Worm (Caenorhabditis elegans) whole organism, L4 larva: ENCODE measurements around the gene Y43F8B.14.

Experiments
- D1046.2 ChIP-seq: fragments of 200-800 bp; sonication (Bioruptor generic); IDR thresholded peaks from 2 replicates; pipeline ENCODE4 v1.3.6; 2022; ENCODE audit warnings: missing genetic modification characterization, missing compliant biosample characterization
- T20F7.1 ChIP-seq: fragments of 200-800 bp; sonication (Bioruptor generic); optimal IDR thresholded peaks from 2 replicates; lab custom pipeline; 2018; ENCODE audit warnings: mild to moderate bottlenecking, missing genetic modification characterization, missing compliant biosample characterization
- Y75B8A.6 ChIP-seq: fragments of 200-800 bp; sonication (Bioruptor generic); IDR thresholded peaks from 2 replicates; pipeline ENCODE4 v1.3.6; 2022; ENCODE audit warnings: missing genetic modification reagents, missing genetic modification characterization, missing compliant biosample characterization
- ZK546.5 ChIP-seq, 2 experiments: sonication (generic microtip); optimal IDR thresholded peaks; 2 replicates each; lab custom pipeline; 2017; ENCODE audit warnings: missing biosample characterization in 2 of 2, missing genetic modification characterization in 2 of 2
- aha-1 ChIP-seq: fragments of 150-350 bp; peaks from one replicate; lab custom pipeline; 2014; ENCODE audit warnings: missing biosample characterization, missing genetic modification characterization
- aly-2 ChIP-seq: sonication (generic microtip); optimal IDR thresholded peaks from 2 replicates; lab custom pipeline; 2018; ENCODE audit warnings: missing biosample characterization, missing genetic modification characterization
- ceh-82 ChIP-seq: sonication (generic microtip); optimal IDR thresholded peaks from 2 replicates; lab custom pipeline; 2017; ENCODE audit warnings: missing biosample characterization, missing genetic modification characterization
- ctbp-1 ChIP-seq: fragments of 200-800 bp; sonication (Bioruptor generic); IDR thresholded peaks from 2 replicates; pipeline ENCODE4 v1.3.6; 2022; ENCODE audit warnings: missing genetic modification reagents, missing genetic modification characterization, missing compliant biosample characterization
- daf-16 ChIP-seq, 3 experiments: sonication (generic microtip); optimal IDR thresholded peaks; 2 replicates each; lab custom pipeline; 2016 to 2017; ENCODE audit warnings: missing genetic modification characterization in 3 of 3, missing genetic modification reagents in 3 of 3, mild to moderate bottlenecking in 2 of 3, missing compliant biosample characterization in 2 of 3, missing biosample characterization in 1 of 3, moderate library complexity in 1 of 3
- dmd-6 ChIP-seq: fragments of 200-800 bp; sonication (Bioruptor generic); IDR thresholded peaks from 2 replicates; pipeline ENCODE4 v1.3.6; 2022; ENCODE audit warnings: missing genetic modification reagents, missing genetic modification characterization, missing compliant biosample characterization
- dmd-8 ChIP-seq: fragments of 200-800 bp; sonication (Bioruptor generic); IDR thresholded peaks from 2 replicates; pipeline ENCODE4 v1.3.6; 2022; ENCODE audit warnings: missing genetic modification characterization, missing compliant biosample characterization
- dmd-9 ChIP-seq: fragments of 200-800 bp; sonication (Bioruptor generic); IDR thresholded peaks from 2 replicates; pipeline ENCODE4 v1.3.6; 2022; ENCODE audit warnings: missing genetic modification reagents, missing genetic modification characterization, missing compliant biosample characterization
- duxl-1 ChIP-seq: sonication (generic microtip); optimal IDR thresholded peaks from 2 replicates; lab custom pipeline; 2016; ENCODE audit warnings: mild to moderate bottlenecking, missing genetic modification characterization, moderate library complexity, missing compliant biosample characterization; ENCODE audit not compliant: poor library complexity
- dve-1 ChIP-seq: sonication (generic microtip); optimal IDR thresholded peaks from 2 replicates; lab custom pipeline; 2017; ENCODE audit warnings: antibody characterized with exemption, mild to moderate bottlenecking, missing genetic modification characterization, missing compliant biosample characterization; ENCODE audit not compliant: insufficient read depth
- fkh-10 ChIP-seq: fragments of 150-350 bp; optimal IDR thresholded peaks from 2 replicates; lab custom pipeline; 2014; ENCODE audit warnings: missing biosample characterization, missing genetic modification reagents, missing genetic modification characterization
- hlh-11 ChIP-seq: fragments of 200-800 bp; sonication (Bioruptor generic); optimal IDR thresholded peaks from 2 replicates; lab custom pipeline; 2018; ENCODE audit warnings: mild to moderate bottlenecking, missing genetic modification characterization, missing compliant biosample characterization
- hlh-30 ChIP-seq: sonication (generic microtip); optimal IDR thresholded peaks from 2 replicates; lab custom pipeline; 2017; ENCODE audit warnings: antibody characterized with exemption, mild to moderate bottlenecking, missing genetic modification characterization, missing compliant biosample characterization; ENCODE audit not compliant: insufficient read depth
- hmg-1.1 ChIP-seq: fragments of 200-800 bp; sonication (Bioruptor generic); IDR thresholded peaks from 2 replicates; pipeline ENCODE4 v1.3.6; 2022; ENCODE audit warnings: missing genetic modification reagents, missing genetic modification characterization, missing compliant biosample characterization
- lin-39 ChIP-seq: fragments of 150-350 bp; optimal IDR thresholded peaks from 2 replicates; lab custom pipeline; 2014; ENCODE audit warnings: missing biosample characterization, missing genetic modification reagents, missing genetic modification characterization
- lsy-2 ChIP-seq, 2 experiments: fragments of 150-350 bp in 1 of 2; sonication (generic microtip) in 1 of 2; optimal IDR thresholded peaks; 2 replicates each; lab custom pipeline; 2014 to 2017; ENCODE audit warnings: missing biosample characterization in 2 of 2, missing genetic modification characterization in 2 of 2
- mdt-29 ChIP-seq: fragments of 200-800 bp; sonication (Bioruptor generic); IDR thresholded peaks from 2 replicates; pipeline ENCODE4 v1.3.6; 2022; ENCODE audit warnings: missing genetic modification reagents, missing genetic modification characterization, missing compliant biosample characterization
- mep-1 ChIP-seq: fragments of 150-350 bp; sonication (generic microtip); optimal IDR thresholded peaks from 3 replicates; lab custom pipeline; 2014; ENCODE audit warnings: missing biosample characterization, missing genetic modification characterization
- mxl-2 ChIP-seq: fragments of 200-800 bp; sonication (Bioruptor generic); conservative IDR thresholded peaks from 2 replicates; pipeline ENCODE4 v1.3.6; 2022; ENCODE audit warnings: missing genetic modification reagents, missing genetic modification characterization, missing compliant biosample characterization
- nhr-102 ChIP-seq: sonication (generic microtip); optimal IDR thresholded peaks from 2 replicates; lab custom pipeline; 2016; ENCODE audit warnings: mild to moderate bottlenecking, missing genetic modification characterization, moderate library complexity, missing compliant biosample characterization
- nhr-28 ChIP-seq: fragments of 150-350 bp; optimal IDR thresholded peaks from 2 replicates; lab custom pipeline; 2014; ENCODE audit warnings: missing biosample characterization, missing genetic modification characterization
- nhr-77 ChIP-seq: fragments of 150-350 bp; optimal IDR thresholded peaks from 2 replicates; lab custom pipeline; 2014; ENCODE audit warnings: missing biosample characterization, missing genetic modification characterization
- pqm-1 ChIP-seq: sonication (generic microtip); optimal IDR thresholded peaks from 2 replicates; lab custom pipeline; 2017; ENCODE audit warnings: missing biosample characterization, missing genetic modification characterization
- rbr-2 ChIP-seq: sonication (generic microtip); optimal IDR thresholded peaks from 2 replicates; lab custom pipeline; 2016; ENCODE audit warnings: missing genotype, missing genetic modification characterization, missing compliant biosample characterization
- sdz-12 ChIP-seq: fragments of 200-800 bp; sonication (Bioruptor generic); optimal IDR thresholded peaks from 2 replicates; lab custom pipeline; 2018; ENCODE audit warnings: mild to moderate bottlenecking, missing genetic modification characterization, missing compliant biosample characterization
- skn-1 ChIP-seq: fragments of 150-350 bp; optimal IDR thresholded peaks from 2 replicates; lab custom pipeline; 2014; ENCODE audit warnings: missing biosample characterization, missing genetic modification characterization
- snpc-1.2 ChIP-seq: fragments of 200-800 bp; sonication (Bioruptor generic); IDR thresholded peaks from 2 replicates; pipeline ENCODE4 v1.3.6; 2022; ENCODE audit warnings: missing genetic modification reagents, missing genetic modification characterization, missing compliant biosample characterization
- snpc-4 ChIP-seq: fragments of 150-350 bp; optimal IDR thresholded peaks from 2 replicates; lab custom pipeline; 2014; ENCODE audit warnings: missing biosample characterization, missing genetic modification characterization
- unc-130 ChIP-seq: sonication (generic microtip); optimal IDR thresholded peaks from 2 replicates; lab custom pipeline; 2016; ENCODE audit warnings: missing genetic modification reagents, missing genetic modification characterization, missing compliant biosample characterization
- unc-62 ChIP-seq, 3 experiments: fragments of 150-350 bp in 1 of 3; sonication (generic microtip); optimal IDR thresholded peaks in 2 of 3; peaks in 1 of 3; 1 replicate in 1 of 3; 2 replicates in 2 of 3; lab custom pipeline; 2014 to 2017; ENCODE audit warnings: missing biosample characterization in 3 of 3, missing genetic modification characterization in 3 of 3, missing genetic modification reagents in 3 of 3, missing genotype in 1 of 3
- vab-7 ChIP-seq: fragments of 200-800 bp; sonication (Bioruptor generic); IDR thresholded peaks from 2 replicates; pipeline ENCODE4 v1.3.6; 2022; ENCODE audit warnings: missing genetic modification reagents, missing genetic modification characterization, missing compliant biosample characterization

The Y43F8B.14 gene

DNA sequence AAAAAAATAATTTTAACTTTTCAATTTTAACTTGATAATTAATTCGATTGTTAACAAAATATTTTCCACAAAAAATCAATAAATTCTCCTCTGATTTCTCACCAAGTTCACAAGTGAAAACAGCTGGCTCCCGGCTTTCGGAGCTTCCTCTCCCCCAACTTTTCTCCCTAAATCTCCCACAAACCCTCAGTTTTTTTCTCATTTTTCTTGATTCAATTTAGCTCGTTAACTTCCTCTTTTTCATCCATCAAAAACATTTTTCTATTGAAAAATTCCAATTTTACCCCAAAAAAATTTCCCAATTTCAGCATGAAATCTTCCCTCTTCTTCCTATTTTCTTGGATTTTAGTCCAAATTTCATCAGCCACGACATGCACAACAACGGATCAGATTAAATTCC is 14.6 kb upstream of the Y43F8B.14 start, which contains the start of gene Y43F8B.11:
Y43F8B.11 (plus strand) TSS at position 301 of the 400 bp plus-strand sequence.
- TF ChIP-seq skn-1 (tag; lab: Kevin White, UChicago) (no peak), aha-1 (tag; lab: Kevin White, UChicago) (peak; percentile 62)

DNA sequence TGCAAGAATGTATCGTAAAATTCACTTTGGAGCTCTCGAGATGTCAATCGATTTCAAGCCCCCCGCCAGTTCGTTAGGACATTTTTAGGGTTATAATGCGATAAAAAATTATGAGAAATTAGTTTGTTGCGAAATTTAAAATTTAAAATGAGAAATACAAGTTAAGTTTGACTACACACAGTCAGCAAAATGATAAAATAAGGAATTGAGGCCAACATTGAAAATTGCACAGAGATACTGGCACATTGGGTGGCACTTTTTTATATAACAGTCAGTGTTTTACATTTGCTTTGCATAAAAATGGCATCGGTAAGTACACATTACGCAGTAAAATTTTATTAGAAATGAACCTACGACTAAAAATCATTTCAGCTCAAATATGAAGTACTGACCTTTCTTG is 12.3 kb upstream of the Y43F8B.14 start, which contains the start of gene Y43F8B.12:
Y43F8B.12 (plus strand) TSS at position 301 of the 400 bp plus-strand sequence.
- TF ChIP-seq ctbp-1 (GFP tag; lab: Robert Waterston, UW): no peak
- no peak for TF ChIP-seq fkh-10
- no peak for TF ChIP-seq ZK546.5 (tag; optimal IDR thresholded peaks at IDR 0.05; lab: Kevin White, UChicago)
- no peak for TF ChIP-seq mdt-29 (GFP tag; lab: Robert Waterston, UW)
- TF ChIP-seq dve-1: no peak
- no peak for TF ChIP-seq mxl-2 (GFP tag; lab: Robert Waterston, UW)
- no peak for TF ChIP-seq nhr-102 (tag; lab: Kevin White, UChicago)
- no peak for TF ChIP-seq aly-2
- TF ChIP-seq aha-1 (tag; lab: Kevin White, UChicago): no peak
- no peak for TF ChIP-seq snpc-1.2 (GFP tag; lab: Robert Waterston, UW)
- no peak for TF ChIP-seq hmg-1.1
- TF ChIP-seq snpc-4: no peak
- no peak for TF ChIP-seq mep-1 (tag; lab: Kevin White, UChicago)
- no peak for TF ChIP-seq sdz-12 (GFP tag; lab: Kevin White, UChicago)
- no peak for TF ChIP-seq nhr-77
- TF ChIP-seq, all 104 proteins: peak for 0

DNA sequence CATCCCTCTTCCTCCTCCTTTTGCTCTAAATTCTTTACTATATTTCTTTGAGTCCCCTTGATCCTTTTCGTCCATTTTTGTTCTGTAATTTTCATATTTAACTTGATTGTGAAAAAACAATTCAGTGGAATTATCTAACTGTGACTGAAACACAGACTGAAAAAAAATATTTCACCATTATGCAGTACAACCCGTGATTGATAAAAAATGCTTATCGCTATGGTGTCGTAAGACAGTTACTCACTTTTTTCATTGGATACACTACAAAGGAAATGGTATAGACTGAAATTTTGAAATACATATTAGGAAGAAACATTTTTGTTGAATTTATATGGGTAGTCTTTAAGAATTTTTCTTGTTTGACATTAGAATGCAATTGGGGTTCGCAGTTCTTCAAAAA is 11.8 kb upstream of the Y43F8B.14 start, which contains the start of gene Y43F8B.23:
Y43F8B.23 (minus strand) TSS at position 75 of the 400 bp plus-strand sequence.
- TF ChIP-seq D1046.2 (GFP tag; lab: Robert Waterston, UW) (no peak), vab-7 (GFP tag; lab: Robert Waterston, UW) (no peak), nhr-28 (peak; percentile 91), aly-2 (no peak), unc-62 (GFP tag; optimal IDR thresholded peaks at IDR 0.05 in 1 of 2; lab: Kevin White, UChicago) (peak in 1 of 2 experiments; percentile 40), unc-62 (tag; optimal IDR thresholded peaks at IDR 0.05; lab: Kevin White, UChicago) (no peak), Y75B8A.6 (no peak), lsy-2 (tag; optimal IDR thresholded peaks at IDR 0.05; lab: Kevin White, UChicago) (no peak), hlh-30 (tag; lab: Kevin White, UChicago) (peak; percentile 27), dmd-8 (no peak), pqm-1 (tag; lab: Kevin White, UChicago) (peak; percentile 92), duxl-1 (tag; lab: Kevin White, UChicago) (no peak), skn-1 (tag; lab: Kevin White, UChicago) (no peak), nhr-77 (peak; percentile 26), hlh-11 (tag; lab: Kevin White, UChicago) (peak; percentile 24), dmd-6 (GFP tag; lab: Robert Waterston, UW) (peak; percentile 56), dve-1 (peak; percentile 61), unc-130 (no peak), T20F7.1 (GFP tag; lab: Kevin White, UChicago) (peak; percentile 11), daf-16 (GFP tag; optimal IDR thresholded peaks at IDR 0.05; lab: Kevin White, UChicago) (no peak), daf-16 (tag; optimal IDR thresholded peaks at IDR 0.05; lab: Kevin White, UChicago) (peak; percentile 11), ceh-82 (no peak), rbr-2 (tag; lab: Kevin White, UChicago) (no peak)

DNA sequence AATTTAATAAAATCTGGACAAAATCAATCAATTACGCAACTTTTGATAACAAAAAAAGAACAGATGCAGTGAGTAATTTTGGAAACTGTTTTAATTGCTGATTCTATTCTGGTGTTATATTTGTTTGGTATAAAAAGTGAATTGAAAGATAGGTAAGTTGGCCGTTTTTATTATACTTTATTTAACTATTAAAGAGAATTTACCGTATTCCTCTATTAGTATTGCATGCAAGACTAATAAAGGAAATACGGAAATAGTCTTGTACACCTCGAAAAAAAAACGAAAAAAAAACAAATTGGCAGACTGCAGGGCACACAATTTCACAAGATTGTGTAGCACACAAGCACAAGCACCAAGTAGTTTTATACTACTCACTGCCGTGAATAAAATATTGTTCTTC is 6.8 kb upstream of the Y43F8B.14 start, which contains the start of gene Y43F8B.25:
Y43F8B.25 (plus strand) TSS at position 301 of the 400 bp plus-strand sequence.
- no peak for TF ChIP-seq dmd-9
- no peak for TF ChIP-seq lin-39 (tag; lab: Kevin White, UChicago)
- no peak for TF ChIP-seq daf-16 (GFP tag; optimal IDR thresholded peaks at IDR 0.05; lab: Kevin White, UChicago)
- peak; percentile 2 for TF ChIP-seq daf-16 (tag; optimal IDR thresholded peaks at IDR 0.05; lab: Kevin White, UChicago)
